Worm (Caenorhabditis elegans) whole organism, L1 larva: ENCODE data around the gene clec-40.

Source experiments
- ama-1 ChIP-seq: fragments of 150-350 bp; optimal IDR thresholded peaks from 2 replicates; lab custom pipeline; 2014
- irx-1 ChIP-seq: sonication (generic microtip); optimal IDR thresholded peaks from 2 replicates; lab custom pipeline; 2016; ENCODE audit warnings: missing genetic modification characterization, missing compliant biosample characterization
- snpc-4 ChIP-seq: fragments of 150-350 bp; optimal IDR thresholded peaks from 2 replicates; lab custom pipeline; 2014; ENCODE audit warnings: missing biosample characterization, missing genetic modification characterization
- unc-62 ChIP-seq: fragments of 150-350 bp; optimal IDR thresholded peaks from 2 replicates; lab custom pipeline; 2014; ENCODE audit warnings: missing biosample characterization, missing genetic modification reagents, missing genetic modification characterization

DNA sequence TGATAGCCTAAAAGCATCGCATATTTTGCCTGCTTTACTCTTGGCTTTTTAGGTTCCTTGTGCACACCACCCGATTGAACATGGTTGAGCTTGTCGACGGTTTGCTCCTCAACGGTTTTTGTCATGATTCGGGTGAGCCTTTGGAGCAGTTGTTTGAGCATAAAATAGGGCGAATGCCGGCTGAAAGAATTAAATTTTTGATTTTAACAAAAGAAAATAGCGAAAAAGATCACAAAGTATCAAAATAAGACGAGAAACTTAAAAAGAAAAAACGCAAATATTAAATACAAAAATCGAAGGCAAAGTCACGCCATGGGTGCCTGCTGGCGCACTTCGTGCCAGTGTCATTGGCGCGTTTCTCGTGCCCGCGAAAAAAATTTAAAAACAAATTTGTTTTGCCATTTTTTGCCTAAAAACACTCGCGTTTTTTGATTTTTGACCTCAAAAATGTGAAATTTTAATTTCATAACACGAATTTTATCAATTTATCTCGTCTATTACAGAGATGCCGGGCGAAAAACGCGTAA, 46.0 kb downstream of the clec-40 start, which contains the start of the genes ctps-1 and pus-1:
- TF ChIP-seq ama-1 (lab: Kevin White, UChicago) (peak; percentile 56), irx-1 (tag; lab: Kevin White, UChicago) (peak; percentile 73), snpc-4 (peak; percentile 84), unc-62 (GFP tag; lab: Kevin White, UChicago) (no peak)
